Fruit fly (Drosophila melanogaster): ENCODE measurements around the gene GckIII.

GckIII gene

DNA sequence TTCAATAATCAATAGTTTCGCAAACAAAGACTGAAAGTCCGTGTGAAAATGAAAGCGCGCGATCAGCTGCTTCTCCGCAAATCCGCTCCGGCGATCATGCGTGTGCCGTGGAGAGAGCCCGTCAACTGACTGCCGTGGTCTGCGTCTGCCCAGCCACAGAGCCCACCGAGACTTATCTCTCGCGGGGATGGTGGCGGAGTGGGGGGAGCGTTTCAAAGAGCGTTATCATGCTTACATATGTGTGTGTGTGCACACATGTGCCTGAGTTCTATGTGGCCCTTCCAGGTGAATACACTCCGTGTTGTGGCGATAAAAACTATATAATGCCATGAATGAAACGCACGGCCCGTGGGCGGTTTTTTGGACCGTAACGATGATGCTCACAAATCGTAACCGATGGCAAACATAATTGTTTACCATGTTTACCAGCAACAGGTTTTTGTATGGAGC is 7.3 kb upstream of the GckIII start (continued):
- TF ChIP-seq CG10431 (GFP tag; optimal IDR thresholded peaks at IDR 0.05) (no peak), gfzf (GFP tag; optimal IDR thresholded peaks at IDR 0.05) (no peak), Vsx1 (GFP tag; optimal IDR thresholded peaks at IDR 0.05) (no peak), stwl (tag; optimal IDR thresholded peaks at IDR 0.05) (no peak), CG6654 (GFP tag; optimal IDR thresholded peaks at IDR 0.05) (no peak), klu (GFP tag; IDR thresholded peaks at IDR 0.05) (no peak), CG17568 (GFP tag; optimal IDR thresholded peaks at IDR 0.05) (no peak), unpg (GFP tag; optimal IDR thresholded peaks at IDR 0.05) (no peak), CG18764 (GFP tag; optimal IDR thresholded peaks at IDR 0.05) (no peak), ash1 (GFP tag; optimal IDR thresholded peaks at IDR 0.05) (no peak), Antp (GFP tag; optimal IDR thresholded peaks at IDR 0.05) (no peak), wor (GFP tag; IDR thresholded peaks at IDR 0.05) (no peak), CG1792 (GFP tag; optimal IDR thresholded peaks at IDR 0.05) (no peak), fd64A (GFP tag; optimal IDR thresholded peaks at IDR 0.05) (no peak), CG2202 (tag; optimal IDR thresholded peaks at IDR 0.05) (no peak), CG7987 (GFP tag; optimal IDR thresholded peaks at IDR 0.05) (peak; percentile 78), CG4617 (GFP tag; optimal IDR thresholded peaks at IDR 0.05; ENCODE audit: borderline replicate concordance) (no peak), Ptx1 (GFP tag; IDR thresholded peaks at IDR 0.05) (no peak), nerfin-2 (GFP tag; IDR thresholded peaks at IDR 0.05; ENCODE audit: partially characterized antibody) (no peak), zen2 (GFP tag; IDR thresholded peaks at IDR 0.05; ENCODE audit: partially characterized antibody) (no peak), dpn (GFP tag; optimal IDR thresholded peaks at IDR 0.05) (no peak), CoRest (tag; optimal IDR thresholded peaks at IDR 0.05) (no peak), CG17912 (GFP tag; optimal IDR thresholded peaks at IDR 0.05) (peak; percentile 34), Sry-δ (GFP tag; optimal IDR thresholded peaks at IDR 0.05) (no peak), Optix (GFP tag; IDR thresholded peaks at IDR 0.05) (no peak), Adf1 (GFP tag; IDR thresholded peaks at IDR 0.05) (peak; percentile 61; the same call in 1 of the 2 replicates), CG12299 (tag; optimal IDR thresholded peaks at IDR 0.05) (no peak), nom (GFP tag; optimal IDR thresholded peaks at IDR 0.05) (peak; percentile 42), CG17385 (GFP tag; optimal IDR thresholded peaks at IDR 0.05) (no peak), CG6791 (GFP tag; IDR thresholded peaks at IDR 0.05; ENCODE audit: partially characterized antibody) (no peak), CG3838 (GFP tag; optimal IDR thresholded peaks at IDR 0.05) (no peak), ssp (GFP tag; IDR thresholded peaks at IDR 0.05) (no peak), CG3995 (GFP tag; optimal IDR thresholded peaks at IDR 0.05) (no peak), HmgD (GFP tag; optimal IDR thresholded peaks at IDR 0.05) (no peak), CG6689 (GFP tag; IDR thresholded peaks at IDR 0.05) (no peak), luna (GFP tag; optimal IDR thresholded peaks at IDR 0.05) (no peak), CG8281 (tag; optimal IDR thresholded peaks at IDR 0.05) (no peak), HLH54F (GFP tag; optimal IDR thresholded peaks at IDR 0.05) (no peak), CG3281 (GFP tag; optimal IDR thresholded peaks at IDR 0.05) (peak; percentile 17), Camta (GFP tag; optimal IDR thresholded peaks at IDR 0.05) (no peak), CG7839 (tag; optimal IDR thresholded peaks at IDR 0.05) (no peak), aop (GFP tag; IDR thresholded peaks at IDR 0.05) (no peak), CG11560 (tag; IDR thresholded peaks at IDR 0.05) (no peak), Nf-YC (tag; optimal IDR thresholded peaks at IDR 0.05) (peak; percentile 30), gem (tag; optimal IDR thresholded peaks at IDR 0.05) (no peak), ttk (GFP tag; IDR thresholded peaks at IDR 0.05) (no peak), eyg (GFP tag; optimal IDR thresholded peaks at IDR 0.05) (no peak), Mrtf (GFP tag; IDR thresholded peaks at IDR 0.05) (no peak), CG4404 (GFP tag; IDR thresholded peaks at IDR 0.05) (no peak), lmd (GFP tag; IDR thresholded peaks at IDR 0.05) (no peak), Sox100B (GFP tag; optimal IDR thresholded peaks at IDR 0.05) (no peak), Lim3 (GFP tag; IDR thresholded peaks at IDR 0.05) (no peak)
